Worm (Caenorhabditis elegans): ENCODE data around the gene bcat-1.

- no peak for TF ChIP-seq snpc-4 (tag; optimal IDR thresholded peaks at IDR 0.05)
- TF ChIP-seq nhr-76 (tag; optimal IDR thresholded peaks at IDR 0.05), result no peak
- no peak for TF ChIP-seq mdl-1 (tag; optimal IDR thresholded peaks at IDR 0.05)
- TF ChIP-seq eor-1 (tag; optimal IDR thresholded peaks at IDR 0.05), result no peak
- TF ChIP-seq elt-3 (tag; optimal IDR thresholded peaks at IDR 0.05), result no peak
- no peak for TF ChIP-seq unc-62 (GFP tag; optimal IDR thresholded peaks at IDR 0.05)
- no peak for TF ChIP-seq nhr-12 (tag; optimal IDR thresholded peaks at IDR 0.05)
- TF ChIP-seq hmg-11 (tag; optimal IDR thresholded peaks at IDR 0.05), result no peak
- no peak for TF ChIP-seq skn-1 (tag; optimal IDR thresholded peaks at IDR 0.05)
- TF ChIP-seq ama-1 (optimal IDR thresholded peaks at IDR 0.05), result no peak
- TF ChIP-seq ceh-16 (tag; optimal IDR thresholded peaks at IDR 0.05), result no peak
Measured at ce11 chrX:12857701-12858100, 19.6 kb upstream of the bcat-1 start, which contains the start of gene T14G8.2.
